Fruit fly (Drosophila melanogaster): ENCODE measurements around the gene CG13460.

Gene CG13460

dm6 chr3L:15013957-15014692, 47.4 kb downstream of the CG13460 start, which contains the start of gene Reck (continued):
- TF ChIP-seq CG30403 (GFP tag; optimal IDR thresholded peaks at IDR 0.05) (peak; percentile 82), Tbp (GFP tag; optimal IDR thresholded peaks at IDR 0.05) (no peak), CG1792 (GFP tag; optimal IDR thresholded peaks at IDR 0.05) (peak; percentile 3), CG30020 (tag; optimal IDR thresholded peaks at IDR 0.05) (no peak), Mes4 (GFP tag; optimal IDR thresholded peaks at IDR 0.05) (no peak), gro (GFP tag; optimal IDR thresholded peaks at IDR 0.05) (no peak), mirr (GFP tag; optimal IDR thresholded peaks at IDR 0.05) (no peak), Sry-δ (GFP tag; optimal IDR thresholded peaks at IDR 0.05) (peak; percentile 2), CG11085 (GFP tag; IDR thresholded peaks at IDR 0.05) (peak; percentile 45; the same call in 1 of the 2 replicates), Oaz (GFP tag; IDR thresholded peaks at IDR 0.05) (peak; percentile 57; the same call in 1 of the 2 replicates), fu2 (GFP tag; optimal IDR thresholded peaks at IDR 0.05) (no peak), CG14860 (GFP tag; IDR thresholded peaks at IDR 0.05; ENCODE audit: partially characterized antibody) (no peak), CG6272 (GFP tag; IDR thresholded peaks at IDR 0.05) (peak; percentile 32; the same call in 1 of the 2 replicates), Dbx (GFP tag; IDR thresholded peaks at IDR 0.05) (peak; percentile 60; the same call in 2 of the 3 replicates), NC2α (GFP tag; optimal IDR thresholded peaks at IDR 0.05) (peak; percentile 21), ftz-f1 (GFP tag; optimal IDR thresholded peaks at IDR 0.05) (no peak), hth (optimal IDR thresholded peaks at IDR 0.05) (no peak), CG5953 (GFP tag; IDR thresholded peaks at IDR 0.05) (peak; percentile 89), CG1602 (GFP tag; optimal IDR thresholded peaks at IDR 0.05) (peak; percentile 71), CG1603 (tag; optimal IDR thresholded peaks at IDR 0.05) (peak; percentile 40), CG11723 (GFP tag; optimal IDR thresholded peaks at IDR 0.05) (peak; percentile 50), CG2678 (tag; optimal IDR thresholded peaks at IDR 0.05) (peak; percentile 87), toy (GFP tag; IDR thresholded peaks at IDR 0.05) (0 out of 2 replicates have a peak, but pooled peaks have one; percentile 31), lola (GFP tag; optimal IDR thresholded peaks at IDR 0.05) (peak in 1 of 3 experiments; percentile 78), Ssrp (tag; optimal IDR thresholded peaks at IDR 0.05) (peak; percentile 74), chm (GFP tag; IDR thresholded peaks at IDR 0.05) (peak; percentile 92), CG12071 (GFP tag; optimal IDR thresholded peaks at IDR 0.05) (peak; percentile 72), tgo (GFP tag; IDR thresholded peaks at IDR 0.05) (peak; percentile 72), peb (GFP tag; IDR thresholded peaks at IDR 0.05) (no peak), bcd (GFP tag; optimal IDR thresholded peaks at IDR 0.05) (peak; percentile 77), ase (GFP tag; IDR thresholded peaks at IDR 0.05) (peak; percentile 77; the same call in 2 of the 3 replicates), CG6854 (GFP tag; optimal IDR thresholded peaks at IDR 0.05) (peak; percentile 75), E2f1 (GFP tag; IDR thresholded peaks at IDR 0.05) (peak; percentile 81), CG17912 (GFP tag; optimal IDR thresholded peaks at IDR 0.05) (no peak), D19B (GFP tag; optimal IDR thresholded peaks at IDR 0.05) (peak; percentile 46), CG10462 (GFP tag; optimal IDR thresholded peaks at IDR 0.05) (peak; percentile 42), CG11695 (GFP tag; IDR thresholded peaks at IDR 0.05) (peak; percentile 83), ci (GFP tag; IDR thresholded peaks at IDR 0.05) (peak; percentile 94), CG6791 (GFP tag; IDR thresholded peaks at IDR 0.05; ENCODE audit: partially characterized antibody) (no peak), CG11696 (GFP tag; IDR thresholded peaks at IDR 0.05) (peak; percentile 61), CG10979 (tag; optimal IDR thresholded peaks at IDR 0.05) (peak; percentile 89), Ravus (GFP tag; IDR thresholded peaks at IDR 0.05) (peak; percentile 64), trh (GFP tag; optimal IDR thresholded peaks at IDR 0.05) (peak; percentile 68), Atf-2 (GFP tag; optimal IDR thresholded peaks at IDR 0.05) (peak; percentile 11), ato (GFP tag; IDR thresholded peaks at IDR 0.05; ENCODE audit: partially characterized antibody) (no peak), cas (GFP tag; IDR thresholded peaks at IDR 0.05) (peak; percentile 60; the same call in 1 of the 2 replicates), sna (GFP tag; IDR thresholded peaks at IDR 0.05; ENCODE audit: partially characterized antibody) (no peak), CG32772 (GFP tag; IDR thresholded peaks at IDR 0.05) (peak; percentile 55), Hey (tag; optimal IDR thresholded peaks at IDR 0.05) (no peak), CG9609 (GFP tag; optimal IDR thresholded peaks at IDR 0.05) (peak; percentile 46)
